Fruit fly (Drosophila melanogaster): ENCODE data around the gene CG6138.
A peak's percentile ranks its signal among the peaks of the same experiment; 100 is the strongest.

Gene CG6138

dm6 chr2L:10608662-10609262 is 41.7 kb downstream of the CG6138 start:
- no peak for TF ChIP-seq rgr (GFP tag; optimal IDR thresholded peaks at IDR 0.05)

DNA sequence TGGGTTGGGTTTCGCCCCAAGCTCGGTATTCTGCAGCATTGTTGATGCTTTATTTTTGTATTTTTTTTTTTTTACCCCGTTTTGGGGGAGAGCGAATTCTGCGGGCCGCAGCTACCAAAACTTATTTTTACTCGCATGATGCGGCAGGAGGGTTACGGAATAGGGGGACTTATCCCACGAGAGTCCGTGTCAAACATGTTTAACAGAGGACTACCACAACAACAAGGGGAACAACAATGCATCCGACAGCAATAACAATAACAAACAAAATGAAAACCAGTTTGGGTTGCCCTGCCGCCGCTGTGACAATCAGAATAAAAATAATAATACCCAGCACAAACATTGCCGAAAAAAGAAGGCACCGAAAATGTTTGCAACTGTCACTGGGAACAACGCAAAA is 46.0 kb downstream of the CG6138 start:
- peak; percentile 47 for TF ChIP-seq Dif (GFP tag; optimal IDR thresholded peaks at IDR 0.05; ENCODE audit: partially characterized antibody)
- no peak for TF ChIP-seq CG32264 (GFP tag; optimal IDR thresholded peaks at IDR 0.05)
- TF ChIP-seq br (GFP tag; optimal IDR thresholded peaks at IDR 0.05): no peak
- no peak for TF ChIP-seq fru (GFP tag; optimal IDR thresholded peaks at IDR 0.05)
- no peak for TF ChIP-seq jim (GFP tag; optimal IDR thresholded peaks at IDR 0.05)
- no peak for TF ChIP-seq Rel (GFP tag; optimal IDR thresholded peaks at IDR 0.05)
- TF ChIP-seq Rel (tag; optimal IDR thresholded peaks at IDR 0.05): peak; percentile 48
- no peak for TF ChIP-seq sv (GFP tag; optimal IDR thresholded peaks at IDR 0.05)
- no peak for TF ChIP-seq h (GFP tag; optimal IDR thresholded peaks at IDR 0.05)
- no peak for TF ChIP-seq Vsx2 (GFP tag; optimal IDR thresholded peaks at IDR 0.05; ENCODE audit: partially characterized antibody)
- TF ChIP-seq Hr83 (GFP tag; optimal IDR thresholded peaks at IDR 0.05; ENCODE audit: poor library complexity, severe bottlenecking): no peak
- no peak for TF ChIP-seq rgr (GFP tag; optimal IDR thresholded peaks at IDR 0.05)

DNA sequence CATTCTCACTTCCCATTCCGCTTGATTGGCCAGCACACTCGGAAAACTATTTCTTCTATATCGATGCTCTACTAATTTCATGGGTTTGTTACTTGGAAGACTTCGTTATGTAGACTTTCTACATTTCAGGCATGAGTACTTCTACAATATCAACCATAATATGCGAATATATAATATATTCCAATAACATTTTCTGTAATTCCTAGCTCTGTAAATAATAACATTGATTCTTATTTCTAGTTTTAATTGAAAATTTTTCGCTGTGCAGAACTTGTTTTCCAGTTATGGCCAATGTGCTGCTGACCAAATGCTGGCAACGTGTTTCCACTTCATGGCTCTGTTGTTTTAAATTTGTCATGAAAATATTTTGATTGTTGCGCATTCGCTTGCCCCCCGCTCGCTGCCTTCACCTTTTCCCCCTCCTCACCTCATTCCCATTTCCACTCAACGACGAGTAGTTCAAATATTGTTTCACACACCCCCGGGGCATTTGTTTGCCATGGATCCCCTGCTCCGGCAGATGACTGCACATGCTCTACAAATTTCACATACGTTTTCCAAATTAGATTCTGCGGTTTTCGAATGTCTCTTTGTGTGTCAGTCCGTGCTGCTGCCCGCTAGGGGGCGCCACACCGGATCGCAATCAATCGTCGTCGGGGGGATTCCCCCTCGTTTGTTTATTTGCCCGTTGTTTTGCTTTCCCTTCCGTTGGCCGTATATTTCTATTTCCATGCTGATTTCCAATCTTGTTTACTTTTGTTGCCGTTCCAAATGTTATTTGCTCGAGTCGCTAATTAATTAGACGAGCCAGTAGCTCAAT is 47.8 kb downstream of the CG6138 start:
- TF ChIP-seq Rel (GFP tag; optimal IDR thresholded peaks at IDR 0.05) (no peak), Rel (tag; optimal IDR thresholded peaks at IDR 0.05) (peak; percentile 58), sage (GFP tag; optimal IDR thresholded peaks at IDR 0.05) (no peak), fru (GFP tag; optimal IDR thresholded peaks at IDR 0.05) (peak; percentile 5), Dif (GFP tag; optimal IDR thresholded peaks at IDR 0.05; ENCODE audit: partially characterized antibody) (no peak), dsf (GFP tag; optimal IDR thresholded peaks at IDR 0.05; ENCODE audit: borderline replicate concordance) (no peak)

- no peak for TF ChIP-seq Abd-B (GFP tag; optimal IDR thresholded peaks at IDR 0.05)
- no peak for TF ChIP-seq brk (GFP tag; optimal IDR thresholded peaks at IDR 0.05)
- peak; percentile 70 for TF ChIP-seq br (GFP tag; optimal IDR thresholded peaks at IDR 0.05)
- TF ChIP-seq rgr (GFP tag; optimal IDR thresholded peaks at IDR 0.05): peak; percentile 66
- TF ChIP-seq tai (GFP tag; optimal IDR thresholded peaks at IDR 0.05): no peak
- TF ChIP-seq Hr78 (GFP tag; optimal IDR thresholded peaks at IDR 0.05): no peak
- no peak for TF ChIP-seq lola (GFP tag; optimal IDR thresholded peaks at IDR 0.05)
- TF ChIP-seq fru (GFP tag; optimal IDR thresholded peaks at IDR 0.05): peak; percentile 73
- TF ChIP-seq pan (optimal IDR thresholded peaks at IDR 0.05): no peak
- no peak for TF ChIP-seq N (GFP tag; optimal IDR thresholded peaks at IDR 0.05)
- no peak for TF ChIP-seq Hr83 (GFP tag; optimal IDR thresholded peaks at IDR 0.05; ENCODE audit: poor library complexity, severe bottlenecking)
- peak; percentile 68 for TF ChIP-seq h (GFP tag; optimal IDR thresholded peaks at IDR 0.05)
- peak; percentile 59 for TF ChIP-seq dmrt93B (GFP tag; optimal IDR thresholded peaks at IDR 0.05)
- TF ChIP-seq CG32264 (GFP tag; optimal IDR thresholded peaks at IDR 0.05): no peak
- no peak for TF ChIP-seq sage (GFP tag; optimal IDR thresholded peaks at IDR 0.05)
- TF ChIP-seq sv (GFP tag; optimal IDR thresholded peaks at IDR 0.05): no peak
- peak; percentile 58 for TF ChIP-seq psq (GFP tag; optimal IDR thresholded peaks at IDR 0.05)
- TF ChIP-seq jim (GFP tag; optimal IDR thresholded peaks at IDR 0.05): no peak
- no peak for TF ChIP-seq Myc (optimal IDR thresholded peaks at IDR 0.05)
- TF ChIP-seq Mio (GFP tag; optimal IDR thresholded peaks at IDR 0.05): no peak
- no peak for TF ChIP-seq GATAd (GFP tag; optimal IDR thresholded peaks at IDR 0.05)
- no peak for TF ChIP-seq Dfd (GFP tag; optimal IDR thresholded peaks at IDR 0.05)
- no peak for TF ChIP-seq usp (GFP tag; optimal IDR thresholded peaks at IDR 0.05)
- no peak for TF ChIP-seq Vsx2 (GFP tag; optimal IDR thresholded peaks at IDR 0.05; ENCODE audit: partially characterized antibody)
- peak; percentile 10 for TF ChIP-seq Jra (GFP tag; optimal IDR thresholded peaks at IDR 0.05)
- no peak for TF ChIP-seq dl (GFP tag; optimal IDR thresholded peaks at IDR 0.05; ENCODE audit: insufficient read depth in 1 of 2, partially characterized antibody in 2 of 2)
- peak; percentile 74 for TF ChIP-seq OdsH (GFP tag; optimal IDR thresholded peaks at IDR 0.05)
- peak; percentile 16 for TF ChIP-seq woc (GFP tag; optimal IDR thresholded peaks at IDR 0.05)
- no peak for TF ChIP-seq CrebA (GFP tag; optimal IDR thresholded peaks at IDR 0.05; ENCODE audit: borderline replicate concordance)
- TF ChIP-seq Hnf4 (GFP tag; optimal IDR thresholded peaks at IDR 0.05): peak; percentile 16
- TF ChIP-seq Sp1 (GFP tag; optimal IDR thresholded peaks at IDR 0.05): peak; percentile 75
- peak; percentile 70 for TF ChIP-seq ey (GFP tag; optimal IDR thresholded peaks at IDR 0.05)
- no peak for TF ChIP-seq dsf (GFP tag; optimal IDR thresholded peaks at IDR 0.05; ENCODE audit: borderline replicate concordance)
- peak; percentile 76 for TF ChIP-seq HLH106 (tag; optimal IDR thresholded peaks at IDR 0.05)
- peak in 1 of 2 experiments; percentile 66 for TF ChIP-seq foxo (GFP tag; optimal IDR thresholded peaks at IDR 0.05)
- TF ChIP-seq Dif (GFP tag; optimal IDR thresholded peaks at IDR 0.05; ENCODE audit: partially characterized antibody): no peak
- TF ChIP-seq Rel (GFP tag; optimal IDR thresholded peaks at IDR 0.05): no peak
- peak; percentile 7 for TF ChIP-seq Rel (tag; optimal IDR thresholded peaks at IDR 0.05)
- peak; percentile 46 for TF ChIP-seq CG9705 (GFP tag; optimal IDR thresholded peaks at IDR 0.05)
Measured at dm6 chr2L:10615889-10616288, 48.8 kb downstream of the CG6138 start.

Measured in whole organism, wandering third instar larva.